Worm (Caenorhabditis elegans) whole organism, L4 larva: ENCODE data around the gene F54C9.9.

Experiments used
- F10B5.3 ChIP-seq: sonication (generic microtip); optimal IDR thresholded peaks from 2 replicates; lab custom pipeline; 2016; ENCODE audit warnings: mild to moderate bottlenecking, missing genetic modification characterization, missing compliant biosample characterization
- F26F4.8 ChIP-seq: fragments of 200-800 bp; sonication (Bioruptor generic); conservative IDR thresholded peaks from 2 replicates; pipeline ENCODE4 v1.3.6; 2022; ENCODE audit warnings: missing genetic modification characterization, missing compliant biosample characterization
- F44E2.7 ChIP-seq: fragments of 200-800 bp; sonication (Bioruptor generic); IDR thresholded peaks from 2 replicates; pipeline ENCODE4 v2.1.2; 2022; ENCODE audit warnings: missing genetic modification characterization, missing compliant biosample characterization
- R02D3.7 ChIP-seq: fragments of 150-350 bp; sonication (generic microtip); optimal IDR thresholded peaks from 3 replicates; lab custom pipeline; 2014; ENCODE audit warnings: missing biosample characterization, missing genetic modification characterization
- T20F7.1 ChIP-seq: fragments of 200-800 bp; sonication (Bioruptor generic); optimal IDR thresholded peaks from 2 replicates; lab custom pipeline; 2018; ENCODE audit warnings: mild to moderate bottlenecking, missing genetic modification characterization, missing compliant biosample characterization
- aha-1 ChIP-seq: fragments of 150-350 bp; peaks from one replicate; lab custom pipeline; 2014; ENCODE audit warnings: missing biosample characterization, missing genetic modification characterization
- aly-2 ChIP-seq: sonication (generic microtip); optimal IDR thresholded peaks from 2 replicates; lab custom pipeline; 2018; ENCODE audit warnings: missing biosample characterization, missing genetic modification characterization
- ama-1 ChIP-seq: fragments of 150-350 bp; optimal IDR thresholded peaks from 2 replicates; lab custom pipeline; 2014; ENCODE audit warnings: inconsistent platforms, mixed read lengths
- arid-1 ChIP-seq: fragments of 200-800 bp; sonication (Bioruptor generic); conservative IDR thresholded peaks from 2 replicates; pipeline ENCODE4 v1.3.6; 2022; ENCODE audit warnings: missing genetic modification reagents, missing genetic modification characterization, missing compliant biosample characterization
- attf-4 ChIP-seq: sonication (generic microtip); optimal IDR thresholded peaks from 3 replicates; lab custom pipeline; 2017; ENCODE audit warnings: missing biosample characterization, missing genetic modification characterization
- ceh-28 ChIP-seq: fragments of 150-350 bp; optimal IDR thresholded peaks from 2 replicates; lab custom pipeline; 2014; ENCODE audit warnings: missing biosample characterization, missing genetic modification reagents, missing genetic modification characterization
- ceh-32 ChIP-seq: sonication (generic microtip); optimal IDR thresholded peaks from 2 replicates; lab custom pipeline; 2016; ENCODE audit warnings: mild to moderate bottlenecking, missing genetic modification characterization, missing compliant biosample characterization; ENCODE audit not compliant: poor library complexity
- ceh-44 ChIP-seq: fragments of 200-800 bp; sonication (Bioruptor generic); IDR thresholded peaks from 2 replicates; pipeline ENCODE4 v1.3.6; 2022; ENCODE audit warnings: missing genetic modification reagents, missing genetic modification characterization, missing compliant biosample characterization
- ceh-82 ChIP-seq: sonication (generic microtip); optimal IDR thresholded peaks from 2 replicates; lab custom pipeline; 2017; ENCODE audit warnings: missing biosample characterization, missing genetic modification characterization
- daf-16 ChIP-seq, 3 experiments: sonication (generic microtip); optimal IDR thresholded peaks; 2 replicates each; lab custom pipeline; 2016 to 2017; ENCODE audit warnings: missing genetic modification characterization in 3 of 3, missing genetic modification reagents in 3 of 3, mild to moderate bottlenecking in 2 of 3, missing compliant biosample characterization in 2 of 3, missing biosample characterization in 1 of 3, moderate library complexity in 1 of 3
- daf-19 ChIP-seq: fragments of 200-800 bp; sonication (Bioruptor generic); conservative IDR thresholded peaks from 2 replicates; pipeline ENCODE4 v1.3.6; 2022; ENCODE audit warnings: missing genetic modification characterization, missing compliant biosample characterization
- daf-8 ChIP-seq: fragments of 200-800 bp; sonication (Bioruptor generic); IDR thresholded peaks from 2 replicates; pipeline ENCODE4 v1.3.6; 2022; ENCODE audit warnings: missing genetic modification characterization, missing compliant biosample characterization
- dmd-8 ChIP-seq: fragments of 200-800 bp; sonication (Bioruptor generic); IDR thresholded peaks from 2 replicates; pipeline ENCODE4 v1.3.6; 2022; ENCODE audit warnings: missing genetic modification characterization, missing compliant biosample characterization
- dpl-1 ChIP-seq: fragments of 150-350 bp; optimal IDR thresholded peaks from 2 replicates; lab custom pipeline; 2014; ENCODE audit warnings: missing biosample characterization, missing genetic modification reagents, missing genetic modification characterization
- duxl-1 ChIP-seq: sonication (generic microtip); optimal IDR thresholded peaks from 2 replicates; lab custom pipeline; 2016; ENCODE audit warnings: mild to moderate bottlenecking, missing genetic modification characterization, moderate library complexity, missing compliant biosample characterization; ENCODE audit not compliant: poor library complexity
- fkh-10 ChIP-seq: fragments of 150-350 bp; optimal IDR thresholded peaks from 2 replicates; lab custom pipeline; 2014; ENCODE audit warnings: missing biosample characterization, missing genetic modification reagents, missing genetic modification characterization
- gei-8 ChIP-seq: fragments of 200-800 bp; sonication (Bioruptor generic); optimal IDR thresholded peaks from 2 replicates; lab custom pipeline; 2018; ENCODE audit warnings: mild to moderate bottlenecking, missing genetic modification characterization, missing compliant biosample characterization
- hlh-11 ChIP-seq: fragments of 200-800 bp; sonication (Bioruptor generic); optimal IDR thresholded peaks from 2 replicates; lab custom pipeline; 2018; ENCODE audit warnings: mild to moderate bottlenecking, missing genetic modification characterization, missing compliant biosample characterization
- hlh-30 ChIP-seq: sonication (generic microtip); optimal IDR thresholded peaks from 2 replicates; lab custom pipeline; 2017; ENCODE audit warnings: antibody characterized with exemption, mild to moderate bottlenecking, missing genetic modification characterization, missing compliant biosample characterization; ENCODE audit not compliant: insufficient read depth
- hmg-1.1 ChIP-seq: fragments of 200-800 bp; sonication (Bioruptor generic); IDR thresholded peaks from 2 replicates; pipeline ENCODE4 v1.3.6; 2022; ENCODE audit warnings: missing genetic modification reagents, missing genetic modification characterization, missing compliant biosample characterization
- jun-1 ChIP-seq: fragments of 150-350 bp; optimal IDR thresholded peaks from 2 replicates; lab custom pipeline; 2014; ENCODE audit warnings: missing biosample characterization, missing genetic modification reagents, missing genetic modification characterization
- lim-7 ChIP-seq: fragments of 200-800 bp; sonication (Bioruptor generic); IDR thresholded peaks from 2 replicates; pipeline ENCODE4 v1.3.6; 2022; ENCODE audit warnings: missing genetic modification characterization, missing compliant biosample characterization
- lin-13 ChIP-seq: fragments of 150-350 bp; optimal IDR thresholded peaks from 2 replicates; lab custom pipeline; 2014; ENCODE audit warnings: missing biosample characterization, missing genetic modification reagents, missing genetic modification characterization
- lin-15B ChIP-seq: fragments of 150-350 bp; sonication (generic microtip); optimal IDR thresholded peaks from 3 replicates; lab custom pipeline; 2014; ENCODE audit warnings: missing biosample characterization, missing genetic modification characterization
- lin-29 ChIP-seq: fragments of 200-800 bp; sonication (Bioruptor generic); IDR thresholded peaks from 2 replicates; pipeline ENCODE4 v1.3.6; 2022; ENCODE audit warnings: missing genetic modification reagents, missing genetic modification characterization, missing compliant biosample characterization
- lin-39 ChIP-seq: fragments of 150-350 bp; optimal IDR thresholded peaks from 2 replicates; lab custom pipeline; 2014; ENCODE audit warnings: missing biosample characterization, missing genetic modification reagents, missing genetic modification characterization
- lsy-2 ChIP-seq, 2 experiments: fragments of 150-350 bp in 1 of 2; sonication (generic microtip) in 1 of 2; optimal IDR thresholded peaks; 2 replicates each; lab custom pipeline; 2014 to 2017; ENCODE audit warnings: missing biosample characterization in 2 of 2, missing genetic modification characterization in 2 of 2
- madf-9 ChIP-seq: fragments of 200-800 bp; sonication (Bioruptor generic); conservative IDR thresholded peaks from 2 replicates; pipeline ENCODE4 v1.3.6; 2022; ENCODE audit warnings: missing genetic modification reagents, missing genetic modification characterization, missing compliant biosample characterization
- mdt-29 ChIP-seq: fragments of 200-800 bp; sonication (Bioruptor generic); IDR thresholded peaks from 2 replicates; pipeline ENCODE4 v1.3.6; 2022; ENCODE audit warnings: missing genetic modification reagents, missing genetic modification characterization, missing compliant biosample characterization
- mxl-3 ChIP-seq: fragments of 200-800 bp; sonication (Bioruptor generic); optimal IDR thresholded peaks from 2 replicates; lab custom pipeline; 2018; ENCODE audit warnings: mild to moderate bottlenecking, missing genetic modification characterization, missing compliant biosample characterization
- nhr-102 ChIP-seq: sonication (generic microtip); optimal IDR thresholded peaks from 2 replicates; lab custom pipeline; 2016; ENCODE audit warnings: mild to moderate bottlenecking, missing genetic modification characterization, moderate library complexity, missing compliant biosample characterization
- nhr-237 ChIP-seq: sonication (generic microtip); optimal IDR thresholded peaks from 2 replicates; lab custom pipeline; 2017; ENCODE audit warnings: missing biosample characterization, missing genetic modification characterization
- nhr-25 ChIP-seq: sonication (generic microtip); optimal IDR thresholded peaks from 2 replicates; lab custom pipeline; 2017; ENCODE audit warnings: missing genetic modification characterization, mild to moderate bottlenecking, missing compliant biosample characterization, antibody characterized with exemption, moderate library complexity, borderline replicate concordance; ENCODE audit not compliant: insufficient read depth
- nhr-41 ChIP-seq: fragments of 200-800 bp; sonication (Bioruptor generic); IDR thresholded peaks from 2 replicates; pipeline ENCODE4 v1.3.6; 2022; ENCODE audit warnings: missing genetic modification reagents, missing genetic modification characterization, missing compliant biosample characterization
- nhr-76 ChIP-seq: fragments of 150-350 bp; optimal IDR thresholded peaks from 2 replicates; lab custom pipeline; 2014; ENCODE audit warnings: missing biosample characterization, missing genetic modification characterization
- pha-4 ChIP-seq, 2 experiments: fragments of 150-350 bp in 1 of 2; fragments of 200-800 bp in 1 of 2; sonication (Bioruptor generic) in 1 of 2; IDR thresholded peaks in 1 of 2; optimal IDR thresholded peaks in 1 of 2; 2 replicates each; pipeline versions ENCODE4 v1.3.6 to Lab custom; 2014 to 2022; ENCODE audit warnings: missing genetic modification characterization in 2 of 2, missing genetic modification reagents in 2 of 2, missing biosample characterization in 1 of 2, missing compliant biosample characterization in 1 of 2
- php-3 ChIP-seq: fragments of 200-800 bp; sonication (Bioruptor generic); IDR thresholded peaks from 2 replicates; pipeline ENCODE4 v1.3.6; 2022; ENCODE audit warnings: missing genetic modification reagents, missing genetic modification characterization, missing compliant biosample characterization
- saeg-2 ChIP-seq: fragments of 200-800 bp; sonication (Bioruptor generic); IDR thresholded peaks from 2 replicates; pipeline ENCODE4 v1.3.6; 2022; ENCODE audit warnings: missing genetic modification reagents, missing genetic modification characterization, missing compliant biosample characterization
- set-16 ChIP-seq: fragments of 200-800 bp; sonication (Bioruptor generic); IDR thresholded peaks from 2 replicates; pipeline ENCODE4 v1.3.6; 2022; ENCODE audit warnings: missing genetic modification reagents, missing genetic modification characterization, missing compliant biosample characterization
- spr-3 ChIP-seq: fragments of 200-800 bp; sonication (Bioruptor generic); optimal IDR thresholded peaks from 2 replicates; lab custom pipeline; 2018; ENCODE audit warnings: mild to moderate bottlenecking, missing genetic modification characterization, missing compliant biosample characterization
- vab-7 ChIP-seq: fragments of 200-800 bp; sonication (Bioruptor generic); IDR thresholded peaks from 2 replicates; pipeline ENCODE4 v1.3.6; 2022; ENCODE audit warnings: missing genetic modification reagents, missing genetic modification characterization, missing compliant biosample characterization
- zfp-2 ChIP-seq: sonication (generic microtip); optimal IDR thresholded peaks from 2 replicates; lab custom pipeline; 2016; ENCODE audit warnings: mild to moderate bottlenecking, missing genetic modification characterization, missing compliant biosample characterization

The F54C9.9 gene

ce11 chrII:8569038-8569977 is 8.5 kb upstream of the F54C9.9 start, which contains the start of the genes col-38 and rpl-5 (continued):
- TF ChIP-seq nhr-102 (tag; lab: Kevin White, UChicago) (peak; percentile 66), ceh-44 (GFP tag; lab: Robert Waterston, UW) (peak; percentile 49; the same call in 1 of the 2 replicates), lin-39 (no peak), R02D3.7 (tag; lab: Kevin White, UChicago) (no peak), lin-13 (GFP tag; lab: Kevin White, UChicago) (peak; percentile 72), lin-29 (no peak), dpl-1 (peak; percentile 96), gei-8 (GFP tag; lab: Kevin White, UChicago) (no peak), mxl-3 (GFP tag; lab: Kevin White, UChicago) (peak; percentile 67), php-3 (0 out of 2 replicates have a peak, but pooled peaks have one; percentile 62), set-16 (GFP tag; lab: Robert Waterston, UW) (no peak), daf-16 (GFP tag; optimal IDR thresholded peaks at IDR 0.05; lab: Kevin White, UChicago) (no peak), daf-16 (tag; optimal IDR thresholded peaks at IDR 0.05; lab: Kevin White, UChicago) (peak; percentile 79), nhr-237 (tag; lab: Kevin White, UChicago) (no peak), attf-4 (tag; lab: Kevin White, UChicago) (no peak), daf-8 (GFP tag; lab: Robert Waterston, UW) (no peak), fkh-10 (GFP tag; lab: Kevin White, UChicago) (peak; percentile 90), hmg-1.1 (GFP tag; lab: Robert Waterston, UW) (peak; percentile 79), ceh-32 (tag; lab: Kevin White, UChicago) (no peak), hlh-30 (tag; lab: Kevin White, UChicago) (peak; percentile 89), saeg-2 (GFP tag; lab: Robert Waterston, UW) (no peak), aha-1 (tag; lab: Kevin White, UChicago) (peak; percentile 97), ceh-28 (tag; lab: Kevin White, UChicago) (no peak), pha-4 (GFP tag; IDR thresholded peaks at IDR 0.05; lab: Robert Waterston, UW) (no peak), pha-4 (tag; optimal IDR thresholded peaks at IDR 0.05; lab: Kevin White, UChicago) (peak; percentile 84), nhr-25 (tag; lab: Kevin White, UChicago) (peak; percentile 34), nhr-41 (GFP tag; lab: Robert Waterston, UW) (no peak), duxl-1 (peak; percentile 53), lim-7 (GFP tag; lab: Robert Waterston, UW) (no peak), zfp-2 (peak; percentile 87), ama-1 (peak; percentile 65), lin-15B (no peak), hlh-11 (tag; lab: Kevin White, UChicago) (peak; percentile 82), madf-9 (no peak), jun-1 (peak; percentile 0), arid-1 (peak; percentile 60; the same call in 1 of the 2 replicates), aly-2 (tag; lab: Kevin White, UChicago) (no peak), dmd-8 (no peak), F26F4.8 (no peak), lsy-2 (tag; optimal IDR thresholded peaks at IDR 0.05; lab: Kevin White, UChicago) (peak; percentile 89 to 98), spr-3 (GFP tag; lab: Kevin White, UChicago) (no peak), mdt-29 (no peak), daf-19 (GFP tag; lab: Robert Waterston, UW) (0 out of 2 replicates have a peak, but pooled peaks have one; percentile 51), ceh-82 (no peak), T20F7.1 (GFP tag; lab: Kevin White, UChicago) (no peak), F44E2.7 (GFP tag; lab: Robert Waterston, UW) (no peak), F10B5.3 (tag; lab: Kevin White, UChicago) (no peak), nhr-76 (tag; lab: Kevin White, UChicago) (no peak), vab-7 (GFP tag; lab: Robert Waterston, UW) (no peak)
